Fruit fly (Drosophila melanogaster): ENCODE data around the gene CG33630.

CG33630 gene

dm6 chr3R:10042664-10043372, 19.6 kb upstream of the CG33630 start, which contains the start of the genes Mical and CG3909 (continued):
- TF ChIP-seq slbo (GFP tag; IDR thresholded peaks at IDR 0.05), result peak; percentile 96
- TF ChIP-seq gro (GFP tag; optimal IDR thresholded peaks at IDR 0.05), result no peak
- TF ChIP-seq E2f1 (GFP tag; IDR thresholded peaks at IDR 0.05), result peak; percentile 93
- peak; percentile 35 for TF ChIP-seq CG30431 (GFP tag; optimal IDR thresholded peaks at IDR 0.05)
- TF ChIP-seq D19B (GFP tag; optimal IDR thresholded peaks at IDR 0.05), result peak; percentile 45
- TF ChIP-seq CG12104 (GFP tag; optimal IDR thresholded peaks at IDR 0.05), result peak; percentile 80
- TF ChIP-seq klu (GFP tag; IDR thresholded peaks at IDR 0.05), result peak; percentile 81
- peak; percentile 83 for TF ChIP-seq CG1602 (GFP tag; optimal IDR thresholded peaks at IDR 0.05)
- TF ChIP-seq CG6175 (GFP tag; IDR thresholded peaks at IDR 0.05), result peak; percentile 73; the same call in 2 of the 3 replicates
- TF ChIP-seq caup (GFP tag; optimal IDR thresholded peaks at IDR 0.05; ENCODE audit: severe bottlenecking), result peak; percentile 69
- no peak for TF ChIP-seq Sin3A (optimal IDR thresholded peaks at IDR 0.05)
- no peak; the same call in 1 of the 2 replicates for TF ChIP-seq unc-4 (GFP tag; IDR thresholded peaks at IDR 0.05; ENCODE audit: partially characterized antibody)
- TF ChIP-seq CG6272 (GFP tag; IDR thresholded peaks at IDR 0.05), result peak; percentile 76
- TF ChIP-seq sisA (GFP tag; IDR thresholded peaks at IDR 0.05), result peak; percentile 80
- peak; percentile 61 for TF ChIP-seq salm (tag; optimal IDR thresholded peaks at IDR 0.05)
- TF ChIP-seq Dll (GFP tag; IDR thresholded peaks at IDR 0.05; ENCODE audit: partially characterized antibody), result peak; percentile 38; the same call in 1 of the 4 replicates
- peak in 1 of 3 experiments; percentile 84 for TF ChIP-seq lola (GFP tag; optimal IDR thresholded peaks at IDR 0.05)
- peak; percentile 54 for TF ChIP-seq Scr (GFP tag; IDR thresholded peaks at IDR 0.05; ENCODE audit: partially characterized antibody)
- peak; percentile 14 for TF ChIP-seq CG15011 (GFP tag; optimal IDR thresholded peaks at IDR 0.05)
- TF ChIP-seq Hr51 (GFP tag; optimal IDR thresholded peaks at IDR 0.05), result peak; percentile 5 to 90
- TF ChIP-seq CG12236 (GFP tag; optimal IDR thresholded peaks at IDR 0.05), result no peak
- peak; percentile 51 for TF ChIP-seq onecut (GFP tag; IDR thresholded peaks at IDR 0.05)
- TF ChIP-seq slou (GFP tag; optimal IDR thresholded peaks at IDR 0.05), result peak; percentile 58
- TF ChIP-seq CG33557 (GFP tag; optimal IDR thresholded peaks at IDR 0.05), result peak; percentile 31
- TF ChIP-seq toy (GFP tag; IDR thresholded peaks at IDR 0.05), result peak; percentile 77; the same call in 1 of the 2 replicates
- TF ChIP-seq insv (GFP tag; optimal IDR thresholded peaks at IDR 0.05), result peak in 1 of 2 experiments; percentile 46
- peak; percentile 70 for TF ChIP-seq E2f2 (GFP tag; IDR thresholded peaks at IDR 0.05)
- peak; percentile 46 for TF ChIP-seq Usf (GFP tag; optimal IDR thresholded peaks at IDR 0.05)
- peak; percentile 12 for TF ChIP-seq CG17802 (tag; optimal IDR thresholded peaks at IDR 0.05)
- peak; percentile 54 for TF ChIP-seq CG6254 (GFP tag; optimal IDR thresholded peaks at IDR 0.05)
- peak; percentile 63 for TF ChIP-seq HHEX (GFP tag; optimal IDR thresholded peaks at IDR 0.05)
- peak; percentile 89 for TF ChIP-seq CG14710 (tag; optimal IDR thresholded peaks at IDR 0.05)
- no peak for TF ChIP-seq CG17568 (GFP tag; optimal IDR thresholded peaks at IDR 0.05)
- peak; percentile 96 for TF ChIP-seq CG8388 (GFP tag; optimal IDR thresholded peaks at IDR 0.05)
- TF ChIP-seq MTF-1 (GFP tag; optimal IDR thresholded peaks at IDR 0.05; ENCODE audit: borderline replicate concordance), result peak; percentile 84
- peak; percentile 65 for TF ChIP-seq CG6683 (GFP tag; optimal IDR thresholded peaks at IDR 0.05)
- TF ChIP-seq mam (GFP tag; optimal IDR thresholded peaks at IDR 0.05), result peak; percentile 65
- TF ChIP-seq Hmr (GFP tag; optimal IDR thresholded peaks at IDR 0.05), result peak; percentile 87
- TF ChIP-seq Chrac-16 (GFP tag; optimal IDR thresholded peaks at IDR 0.05), result peak; percentile 82
- TF ChIP-seq btn (GFP tag; optimal IDR thresholded peaks at IDR 0.05), result no peak
- no peak for TF ChIP-seq chn (GFP tag; optimal IDR thresholded peaks at IDR 0.05)
- TF ChIP-seq sna (GFP tag; IDR thresholded peaks at IDR 0.05; ENCODE audit: partially characterized antibody), result peak; percentile 42; the same call in 1 of the 2 replicates
- TF ChIP-seq Max (GFP tag; optimal IDR thresholded peaks at IDR 0.05), result peak; percentile 31
- TF ChIP-seq MBD-R2 (GFP tag; IDR thresholded peaks at IDR 0.05), result peak; percentile 91
- no peak for TF ChIP-seq Poxn (GFP tag; IDR thresholded peaks at IDR 0.05)
- no peak for TF ChIP-seq NC2α (GFP tag; optimal IDR thresholded peaks at IDR 0.05)
- TF ChIP-seq nau (GFP tag; optimal IDR thresholded peaks at IDR 0.05), result peak; percentile 20
- peak; percentile 70 for TF ChIP-seq ato (GFP tag; IDR thresholded peaks at IDR 0.05; ENCODE audit: partially characterized antibody)

Measured in whole organism, embryonic.